Fruit fly (Drosophila melanogaster): Measurements from ENCODE around the gene Pvf3.

DNA sequence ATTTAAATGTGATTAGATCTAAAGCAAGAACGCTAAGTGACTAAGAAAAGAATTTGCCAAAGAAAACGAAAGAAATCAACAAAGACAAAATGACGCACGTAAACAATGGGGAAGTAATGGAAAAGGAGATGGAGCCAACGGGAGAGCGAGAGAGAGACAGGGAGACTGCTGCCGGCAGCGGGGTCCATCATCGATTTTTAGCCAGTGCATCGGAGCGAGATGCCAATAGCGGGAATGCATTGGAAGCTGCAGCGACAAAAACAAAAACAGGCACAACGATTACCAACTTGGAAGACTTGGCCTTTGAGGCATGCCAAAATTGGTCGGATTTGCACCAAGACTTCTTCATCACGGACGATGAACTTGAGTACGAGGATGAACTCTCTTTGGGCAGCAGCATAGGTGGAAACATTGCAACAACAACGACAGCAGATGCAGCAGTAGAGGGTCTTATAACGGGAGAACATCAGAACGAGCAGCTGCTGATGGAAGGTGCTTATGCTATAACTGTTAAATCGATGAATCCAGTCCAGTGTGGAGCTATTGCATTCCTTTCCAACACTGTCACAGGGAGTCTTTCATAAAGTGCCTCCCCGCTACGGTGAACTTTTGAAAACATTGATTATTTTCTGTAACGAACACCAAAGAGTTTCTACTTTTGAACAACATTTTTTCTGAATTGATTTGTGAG, 106.9 kb downstream of the Pvf3 start:
- TF ChIP-seq CTCF (optimal IDR thresholded peaks at IDR 0.05) (no peak), CG8478 (optimal IDR thresholded peaks at IDR 0.05) (no peak)
